Worm (Caenorhabditis elegans) whole organism, L4 larva: ENCODE measurements around the gene F47E1.1.

ENCODE experiments used
- D1046.2 ChIP-seq: fragments of 200-800 bp; sonication (Bioruptor generic); IDR thresholded peaks from 2 replicates; pipeline ENCODE4 v1.3.6; 2022; ENCODE audit warnings: missing genetic modification characterization, missing compliant biosample characterization
- F26F4.8 ChIP-seq: fragments of 200-800 bp; sonication (Bioruptor generic); conservative IDR thresholded peaks from 2 replicates; pipeline ENCODE4 v1.3.6; 2022; ENCODE audit warnings: missing genetic modification characterization, missing compliant biosample characterization
- T26A8.4 ChIP-seq: fragments of 200-800 bp; sonication (Bioruptor generic); IDR thresholded peaks from 2 replicates; pipeline ENCODE4 v1.3.6; 2022; ENCODE audit warnings: missing genetic modification characterization, missing compliant biosample characterization
- Y105C5A.15 ChIP-seq: fragments of 200-800 bp; sonication (Bioruptor generic); IDR thresholded peaks from 2 replicates; pipeline ENCODE4 v1.3.6; 2022; ENCODE audit warnings: missing genetic modification characterization, missing compliant biosample characterization
- ZK337.2 ChIP-seq: fragments of 200-800 bp; sonication (Bioruptor generic); IDR thresholded peaks from 2 replicates; pipeline ENCODE4 v1.3.6; 2022; ENCODE audit warnings: missing genetic modification reagents, missing genetic modification characterization, missing compliant biosample characterization
- attf-4 ChIP-seq: sonication (generic microtip); optimal IDR thresholded peaks from 3 replicates; lab custom pipeline; 2017; ENCODE audit warnings: missing biosample characterization, missing genetic modification characterization
- ceh-44 ChIP-seq: fragments of 200-800 bp; sonication (Bioruptor generic); IDR thresholded peaks from 2 replicates; pipeline ENCODE4 v1.3.6; 2022; ENCODE audit warnings: missing genetic modification reagents, missing genetic modification characterization, missing compliant biosample characterization
- ceh-82 ChIP-seq: sonication (generic microtip); optimal IDR thresholded peaks from 2 replicates; lab custom pipeline; 2017; ENCODE audit warnings: missing biosample characterization, missing genetic modification characterization
- ctbp-1 ChIP-seq: fragments of 200-800 bp; sonication (Bioruptor generic); IDR thresholded peaks from 2 replicates; pipeline ENCODE4 v1.3.6; 2022; ENCODE audit warnings: missing genetic modification reagents, missing genetic modification characterization, missing compliant biosample characterization
- daf-16 ChIP-seq, 3 experiments: sonication (generic microtip); optimal IDR thresholded peaks; 2 replicates each; lab custom pipeline; 2016 to 2017; ENCODE audit warnings: missing genetic modification characterization in 3 of 3, missing genetic modification reagents in 3 of 3, mild to moderate bottlenecking in 2 of 3, missing compliant biosample characterization in 2 of 3, missing biosample characterization in 1 of 3, moderate library complexity in 1 of 3
- daf-8 ChIP-seq: fragments of 200-800 bp; sonication (Bioruptor generic); IDR thresholded peaks from 2 replicates; pipeline ENCODE4 v1.3.6; 2022; ENCODE audit warnings: missing genetic modification characterization, missing compliant biosample characterization
- dmd-6 ChIP-seq: fragments of 200-800 bp; sonication (Bioruptor generic); IDR thresholded peaks from 2 replicates; pipeline ENCODE4 v1.3.6; 2022; ENCODE audit warnings: missing genetic modification reagents, missing genetic modification characterization, missing compliant biosample characterization
- dmd-8 ChIP-seq: fragments of 200-800 bp; sonication (Bioruptor generic); IDR thresholded peaks from 2 replicates; pipeline ENCODE4 v1.3.6; 2022; ENCODE audit warnings: missing genetic modification characterization, missing compliant biosample characterization
- duxl-1 ChIP-seq: sonication (generic microtip); optimal IDR thresholded peaks from 2 replicates; lab custom pipeline; 2016; ENCODE audit warnings: mild to moderate bottlenecking, missing genetic modification characterization, moderate library complexity, missing compliant biosample characterization; ENCODE audit not compliant: poor library complexity
- egl-27 ChIP-seq: sonication (generic microtip); optimal IDR thresholded peaks from 3 replicates; lab custom pipeline; 2017; ENCODE audit warnings: missing biosample characterization, missing genetic modification reagents, missing genetic modification characterization
- fkh-10 ChIP-seq: fragments of 150-350 bp; optimal IDR thresholded peaks from 2 replicates; lab custom pipeline; 2014; ENCODE audit warnings: missing biosample characterization, missing genetic modification reagents, missing genetic modification characterization
- hif-1 ChIP-seq, 2 experiments: sonication (generic microtip); optimal IDR thresholded peaks; 2 replicates each; lab custom pipeline; 2016 to 2017; ENCODE audit warnings: missing compliant biosample characterization in 2 of 2, missing genetic modification characterization in 2 of 2, missing genetic modification reagents in 2 of 2, missing genotype in 2 of 2, mild to moderate bottlenecking in 1 of 2
- hlh-30 ChIP-seq: sonication (generic microtip); optimal IDR thresholded peaks from 2 replicates; lab custom pipeline; 2017; ENCODE audit warnings: antibody characterized with exemption, mild to moderate bottlenecking, missing genetic modification characterization, missing compliant biosample characterization; ENCODE audit not compliant: insufficient read depth
- lim-7 ChIP-seq: fragments of 200-800 bp; sonication (Bioruptor generic); IDR thresholded peaks from 2 replicates; pipeline ENCODE4 v1.3.6; 2022; ENCODE audit warnings: missing genetic modification characterization, missing compliant biosample characterization
- lin-38 ChIP-seq: fragments of 200-800 bp; sonication (Bioruptor generic); IDR thresholded peaks from 2 replicates; pipeline ENCODE4 v1.3.6; 2022; ENCODE audit warnings: missing genetic modification reagents, missing genetic modification characterization, missing compliant biosample characterization
- lir-3 ChIP-seq: sonication (generic microtip); optimal IDR thresholded peaks from 2 replicates; lab custom pipeline; 2016; ENCODE audit warnings: mild to moderate bottlenecking, missing genetic modification characterization, missing compliant biosample characterization
- madf-5 ChIP-seq, 2 experiments: fragments of 200-800 bp; sonication (Bioruptor generic); IDR thresholded peaks; 2 replicates each; pipeline ENCODE4 v1.3.6; 2022; ENCODE audit warnings: missing compliant biosample characterization in 2 of 2, missing genetic modification characterization in 2 of 2
- madf-9 ChIP-seq: fragments of 200-800 bp; sonication (Bioruptor generic); conservative IDR thresholded peaks from 2 replicates; pipeline ENCODE4 v1.3.6; 2022; ENCODE audit warnings: missing genetic modification reagents, missing genetic modification characterization, missing compliant biosample characterization
- mdt-29 ChIP-seq: fragments of 200-800 bp; sonication (Bioruptor generic); IDR thresholded peaks from 2 replicates; pipeline ENCODE4 v1.3.6; 2022; ENCODE audit warnings: missing genetic modification reagents, missing genetic modification characterization, missing compliant biosample characterization
- nhr-102 ChIP-seq: sonication (generic microtip); optimal IDR thresholded peaks from 2 replicates; lab custom pipeline; 2016; ENCODE audit warnings: mild to moderate bottlenecking, missing genetic modification characterization, moderate library complexity, missing compliant biosample characterization
- nhr-11 ChIP-seq: fragments of 150-350 bp; optimal IDR thresholded peaks from 2 replicates; lab custom pipeline; 2014; ENCODE audit warnings: missing biosample characterization, missing genetic modification characterization
- nhr-111 ChIP-seq: fragments of 200-800 bp; sonication (Bioruptor generic); optimal IDR thresholded peaks from 2 replicates; lab custom pipeline; 2018; ENCODE audit warnings: mild to moderate bottlenecking, missing genetic modification characterization, missing compliant biosample characterization
- nhr-237 ChIP-seq: sonication (generic microtip); optimal IDR thresholded peaks from 2 replicates; lab custom pipeline; 2017; ENCODE audit warnings: missing biosample characterization, missing genetic modification characterization
- nhr-28 ChIP-seq: fragments of 150-350 bp; optimal IDR thresholded peaks from 2 replicates; lab custom pipeline; 2014; ENCODE audit warnings: missing biosample characterization, missing genetic modification characterization
- nhr-41 ChIP-seq: fragments of 200-800 bp; sonication (Bioruptor generic); IDR thresholded peaks from 2 replicates; pipeline ENCODE4 v1.3.6; 2022; ENCODE audit warnings: missing genetic modification reagents, missing genetic modification characterization, missing compliant biosample characterization
- nhr-76 ChIP-seq: fragments of 150-350 bp; optimal IDR thresholded peaks from 2 replicates; lab custom pipeline; 2014; ENCODE audit warnings: missing biosample characterization, missing genetic modification characterization
- pqm-1 ChIP-seq: sonication (generic microtip); optimal IDR thresholded peaks from 2 replicates; lab custom pipeline; 2017; ENCODE audit warnings: missing biosample characterization, missing genetic modification characterization
- rbr-2 ChIP-seq: sonication (generic microtip); optimal IDR thresholded peaks from 2 replicates; lab custom pipeline; 2016; ENCODE audit warnings: missing genotype, missing genetic modification characterization, missing compliant biosample characterization
- skn-1 ChIP-seq: fragments of 150-350 bp; optimal IDR thresholded peaks from 2 replicates; lab custom pipeline; 2014; ENCODE audit warnings: missing biosample characterization, missing genetic modification characterization
- spr-1 ChIP-seq: sonication (generic microtip); optimal IDR thresholded peaks from 2 replicates; lab custom pipeline; 2016; ENCODE audit warnings: mild to moderate bottlenecking, missing genetic modification characterization, missing compliant biosample characterization
- spr-3 ChIP-seq: fragments of 200-800 bp; sonication (Bioruptor generic); optimal IDR thresholded peaks from 2 replicates; lab custom pipeline; 2018; ENCODE audit warnings: mild to moderate bottlenecking, missing genetic modification characterization, missing compliant biosample characterization
- unc-62 ChIP-seq, 3 experiments: fragments of 150-350 bp in 1 of 3; sonication (generic microtip); optimal IDR thresholded peaks in 2 of 3; peaks in 1 of 3; 1 replicate in 1 of 3; 2 replicates in 2 of 3; lab custom pipeline; 2014 to 2017; ENCODE audit warnings: missing biosample characterization in 3 of 3, missing genetic modification characterization in 3 of 3, missing genetic modification reagents in 3 of 3, missing genotype in 1 of 3
- zfp-3 ChIP-seq: fragments of 200-800 bp; sonication (Bioruptor generic); conservative IDR thresholded peaks from 2 replicates; pipeline ENCODE4 v1.3.6; 2022; ENCODE audit warnings: missing genetic modification reagents, missing genetic modification characterization, missing compliant biosample characterization

Gene F47E1.1

DNA sequence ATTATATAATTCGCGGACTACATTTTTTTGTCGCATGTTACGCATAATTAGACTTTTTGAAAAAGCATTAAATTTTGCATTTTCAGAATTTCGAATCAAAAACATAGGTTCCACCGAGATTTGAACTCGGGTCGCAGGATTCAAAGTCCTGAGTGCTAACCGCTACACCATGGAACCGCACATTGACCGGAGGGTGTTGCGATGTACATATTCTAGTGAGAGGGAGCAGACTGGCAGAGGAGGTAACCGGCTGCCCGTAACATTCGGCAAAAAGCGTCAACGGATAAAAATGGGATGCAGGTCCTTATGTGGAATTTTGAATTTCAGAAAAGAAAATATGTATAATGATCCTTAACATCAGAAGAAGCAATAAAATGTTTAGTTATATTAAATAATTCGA is 1.2 kb downstream of the F47E1.1 start (continued):
- TF ChIP-seq spr-3 (peak; percentile 6), madf-5 (GFP tag; IDR thresholded peaks at IDR 0.05; lab: Robert Waterston, UW) (peak in 1 of 2 experiments; percentile 72; a peak in 2 of 4 replicates), fkh-10 (GFP tag; lab: Kevin White, UChicago) (no peak), Y105C5A.15 (GFP tag; lab: Robert Waterston, UW) (0 out of 2 replicates have a peak, but pooled peaks have one; percentile 61), unc-62 (GFP tag; optimal IDR thresholded peaks at IDR 0.05 in 1 of 2; lab: Kevin White, UChicago) (peak in 1 of 2 experiments; percentile 71), unc-62 (tag; optimal IDR thresholded peaks at IDR 0.05; lab: Kevin White, UChicago) (no peak), T26A8.4 (no peak), hlh-30 (tag; lab: Kevin White, UChicago) (peak; percentile 28), mdt-29 (GFP tag; lab: Robert Waterston, UW) (no peak), nhr-102 (tag; lab: Kevin White, UChicago) (no peak), madf-9 (GFP tag; lab: Robert Waterston, UW) (peak; percentile 58), attf-4 (tag; lab: Kevin White, UChicago) (no peak), lin-38 (no peak; the same call in 1 of the 2 replicates), dmd-8 (GFP tag; lab: Robert Waterston, UW) (peak; percentile 93), nhr-41 (no peak), ceh-82 (tag; lab: Kevin White, UChicago) (no peak), daf-8 (GFP tag; lab: Robert Waterston, UW) (no peak), ctbp-1 (GFP tag; lab: Robert Waterston, UW) (no peak; the same call in 1 of the 2 replicates), duxl-1 (peak; percentile 53), egl-27 (tag; lab: Kevin White, UChicago) (no peak), nhr-237 (no peak), dmd-6 (GFP tag; lab: Robert Waterston, UW) (peak; percentile 42), F26F4.8 (GFP tag; lab: Robert Waterston, UW) (peak; percentile 86), nhr-76 (tag; lab: Kevin White, UChicago) (no peak), ZK337.2 (GFP tag; lab: Robert Waterston, UW) (no peak), ceh-44 (GFP tag; lab: Robert Waterston, UW) (0 out of 2 replicates have a peak, but pooled peaks have one; percentile 4), rbr-2 (tag; lab: Kevin White, UChicago) (peak; percentile 36)

DNA sequence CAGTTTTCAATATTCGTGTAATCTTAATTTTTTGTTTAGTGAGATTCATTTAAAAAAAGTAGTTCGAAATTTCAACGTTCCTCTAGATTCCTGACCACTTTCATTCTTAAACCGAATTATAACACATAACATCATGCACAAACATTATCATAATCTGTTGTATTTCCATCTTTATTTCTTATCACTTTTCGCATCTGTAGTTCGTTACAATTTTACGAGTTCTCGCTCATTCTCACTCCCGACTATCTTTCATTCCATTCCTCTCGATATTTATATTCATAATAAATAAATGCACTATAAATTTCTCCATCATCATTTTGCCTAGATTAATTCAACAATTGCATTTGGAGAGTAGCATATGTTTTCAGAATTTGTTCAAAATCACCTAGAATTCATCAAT is 4.2 kb downstream of the F47E1.1 start:
- TF ChIP-seq hlh-30 (tag; lab: Kevin White, UChicago) (no peak), spr-1 (tag; lab: Kevin White, UChicago) (no peak), skn-1 (tag; lab: Kevin White, UChicago) (no peak), daf-16 (GFP tag; optimal IDR thresholded peaks at IDR 0.05; lab: Kevin White, UChicago) (no peak), daf-16 (tag; optimal IDR thresholded peaks at IDR 0.05; lab: Kevin White, UChicago) (peak; percentile 28), nhr-28 (peak; percentile 31), pqm-1 (tag; lab: Kevin White, UChicago) (peak; percentile 54)

DNA sequence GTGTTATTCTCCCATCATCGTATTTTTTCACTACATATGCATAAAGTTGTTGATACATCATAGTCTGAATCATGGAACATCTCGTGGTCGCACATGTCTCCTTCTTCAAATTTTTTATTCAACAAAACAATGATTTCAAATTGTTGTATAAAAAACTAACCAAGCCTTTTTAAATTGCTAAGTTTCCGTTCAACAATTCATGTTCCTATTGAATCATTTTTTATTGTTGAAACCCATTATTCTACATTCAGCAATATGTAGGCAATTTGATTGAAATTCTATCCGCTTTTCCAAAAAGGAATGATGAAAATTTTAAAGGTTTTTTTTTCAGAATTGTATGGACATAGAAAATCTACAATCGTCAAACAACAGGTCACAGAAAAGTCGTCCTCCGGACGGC is 5.7 kb downstream of the F47E1.1 start, which contains the start of gene ajm-1:
Gene ajm-1, plus strand, starts transcription at position 301 of the 400 bp plus-strand sequence.
- TF ChIP-seq nhr-111 (GFP tag; lab: Kevin White, UChicago), result no peak
- TF ChIP-seq spr-1 (tag; lab: Kevin White, UChicago), result no peak
- no peak for TF ChIP-seq spr-3

DNA sequence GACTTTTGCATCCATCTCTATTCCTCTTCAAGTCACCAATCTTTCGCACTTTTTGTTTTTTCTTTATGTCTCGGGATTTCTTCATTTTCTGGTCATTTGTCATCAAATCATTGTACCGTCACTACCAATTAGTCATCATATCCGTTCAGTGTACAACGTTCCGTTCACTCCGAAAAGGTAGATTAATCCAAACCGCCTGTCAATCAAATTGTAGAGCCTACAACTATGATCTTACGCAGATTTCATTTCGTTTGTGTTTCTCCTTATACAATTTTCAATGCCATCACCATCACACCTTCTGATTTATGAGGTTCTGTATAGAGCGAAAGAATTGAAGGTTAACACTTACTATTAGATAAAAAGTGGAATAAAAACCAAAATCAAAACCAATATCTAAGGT is 8.9 kb downstream of the F47E1.1 start:
- TF ChIP-seq lim-7 (GFP tag; lab: Robert Waterston, UW), result no peak
- TF ChIP-seq lir-3 (tag; lab: Kevin White, UChicago), result no peak
- TF ChIP-seq nhr-11 (tag; lab: Kevin White, UChicago), result peak; percentile 21
- TF ChIP-seq F26F4.8 (GFP tag; lab: Robert Waterston, UW), result no peak
- peak; percentile 87 for TF ChIP-seq nhr-28
- TF ChIP-seq D1046.2 (GFP tag; lab: Robert Waterston, UW), result no peak
- peak; percentile 16 for TF ChIP-seq hlh-30 (tag; lab: Kevin White, UChicago)
- no peak for TF ChIP-seq zfp-3 (GFP tag; lab: Robert Waterston, UW)
- no peak for TF ChIP-seq hif-1 (tag; optimal IDR thresholded peaks at IDR 0.05; lab: Kevin White, UChicago)
- TF ChIP-seq skn-1 (tag; lab: Kevin White, UChicago), result no peak
